Worm (Caenorhabditis elegans) whole organism, L1 larva: ENCODE measurements around the gene dph-5.

ENCODE experiments used
- aly-2 ChIP-seq: fragments of 150-350 bp; optimal IDR thresholded peaks from 2 replicates; lab custom pipeline; 2014; ENCODE audit warnings: missing biosample characterization, missing genetic modification characterization
- elt-3 ChIP-seq, 6 experiments: fragments of 150-350 bp in 1 of 6; sonication (generic microtip); optimal IDR thresholded peaks; 2 replicates each; lab custom pipeline; 2017 to 2018; ENCODE audit warnings: missing biosample characterization in 6 of 6, missing genetic modification characterization in 6 of 6, inconsistent platforms in 1 of 6
- fos-1 ChIP-seq: fragments of 150-350 bp; optimal IDR thresholded peaks from 2 replicates; lab custom pipeline; 2014; ENCODE audit warnings: missing biosample characterization, missing genetic modification characterization
- lin-39 ChIP-seq: fragments of 150-350 bp; optimal IDR thresholded peaks from 2 replicates; lab custom pipeline; 2014; ENCODE audit warnings: missing biosample characterization, missing genetic modification reagents, missing genetic modification characterization
- lir-3 ChIP-seq: sonication (generic microtip); optimal IDR thresholded peaks from 2 replicates; lab custom pipeline; 2016; ENCODE audit warnings: mild to moderate bottlenecking, missing genetic modification characterization, moderate library complexity, missing compliant biosample characterization; ENCODE audit not compliant: poor library complexity
- nhr-12 ChIP-seq: sonication (generic microtip); optimal IDR thresholded peaks from 2 replicates; lab custom pipeline; 2017; ENCODE audit warnings: missing biosample characterization, missing genetic modification characterization
- nhr-20 ChIP-seq: sonication (generic microtip); optimal IDR thresholded peaks from 2 replicates; lab custom pipeline; 2016; ENCODE audit warnings: mild to moderate bottlenecking, missing genetic modification characterization, missing compliant biosample characterization
- nhr-76 ChIP-seq: sonication (generic microtip); optimal IDR thresholded peaks from 2 replicates; lab custom pipeline; 2017; ENCODE audit warnings: missing biosample characterization, missing genetic modification characterization
- skn-1 ChIP-seq: fragments of 150-350 bp; optimal IDR thresholded peaks from 2 replicates; lab custom pipeline; 2014; ENCODE audit warnings: missing biosample characterization, missing genetic modification characterization
- ztf-11 ChIP-seq, 2 experiments: sonication (generic microtip); optimal IDR thresholded peaks; 2 replicates each; lab custom pipeline; 2016 to 2017; ENCODE audit warnings: missing genetic modification characterization in 2 of 2, missing biosample characterization in 1 of 2, missing compliant biosample characterization in 1 of 2

DNA sequence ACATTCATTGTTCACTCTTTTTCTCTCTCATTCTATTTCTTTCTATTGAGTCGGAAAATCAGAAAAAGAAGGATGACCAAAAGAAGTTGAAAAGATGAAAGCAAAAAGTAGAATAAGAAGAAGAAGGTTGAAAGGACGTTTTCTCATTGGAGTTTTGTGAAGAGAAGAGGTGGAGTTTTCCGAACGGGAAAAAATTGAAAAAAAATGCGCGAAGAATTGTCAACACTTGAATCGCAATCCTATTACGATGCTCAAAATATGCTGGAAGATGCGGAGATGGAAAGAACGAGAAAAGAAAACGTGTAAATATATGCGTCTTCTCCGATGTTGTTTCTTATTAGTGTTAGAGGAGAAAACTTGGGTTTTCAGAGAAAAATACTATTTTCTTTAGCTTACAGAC lies 16.6 kb upstream of the dph-5 start:
- TF ChIP-seq nhr-76 (tag; lab: Kevin White, UChicago) = no peak
- TF ChIP-seq ztf-11 (tag; optimal IDR thresholded peaks at IDR 0.05; lab: Kevin White, UChicago) = no peak
- TF ChIP-seq nhr-20 (tag; lab: Kevin White, UChicago) = no peak
- TF ChIP-seq skn-1 = no peak
- TF ChIP-seq lin-39 (tag; lab: Kevin White, UChicago) = no peak
- TF ChIP-seq nhr-12 = no peak
- no peak for TF ChIP-seq aly-2 (tag; lab: Kevin White, UChicago)
- no peak for TF ChIP-seq fos-1 (tag; lab: Kevin White, UChicago)
- TF ChIP-seq elt-3 (tag; optimal IDR thresholded peaks at IDR 0.05; lab: Kevin White, UChicago) = no peak
- no peak for TF ChIP-seq lir-3 (tag; lab: Kevin White, UChicago)
